Fruit fly (Drosophila melanogaster) whole organism, embryonic: Measurements from ENCODE around the gene DCTN6-p27.

ENCODE experiments used
- Atf6 ChIP-seq: fragments of 200-800 bp; sonication (Bioruptor generic); IDR thresholded peaks from 2 replicates; pipeline ENCODE4 v1.3.6; 2022; ENCODE audit warnings: missing biosample characterization, missing genetic modification characterization
- Awh ChIP-seq: fragments of 200-800 bp; sonication (Bioruptor generic); IDR thresholded peaks from 2 replicates; pipeline ENCODE4, ENCODE4 v1.3.6; 2022; ENCODE audit warnings: missing biosample characterization, missing genetic modification characterization
- Blimp-1 ChIP-seq: fragments of 200-800 bp; sonication (Bioruptor generic); optimal IDR thresholded peaks from 3 replicates; lab custom pipeline; 2018; ENCODE audit warnings: missing biosample characterization, missing genetic modification characterization, mild to moderate bottlenecking, moderate library complexity, missing genetic modification reagents
- BtbVII ChIP-seq: fragments of 200-800 bp; sonication (Bioruptor generic); optimal IDR thresholded peaks from 3 replicates; lab custom pipeline; 2017; ENCODE audit warnings: missing biosample characterization, mild to moderate bottlenecking, missing genetic modification characterization
- CG10959 ChIP-seq: fragments of 200-800 bp; sonication (Bioruptor generic); IDR thresholded peaks from 2 replicates; pipeline ENCODE4 v1.3.6; 2022; ENCODE audit warnings: missing biosample characterization, missing genetic modification characterization
- CG12155 ChIP-seq: fragments of 200-800 bp; sonication (Bioruptor generic); optimal IDR thresholded peaks from 3 replicates; lab custom pipeline; 2016; ENCODE audit warnings: missing biosample characterization, missing genetic modification characterization
- CG12391 ChIP-seq: fragments of 200-800 bp; sonication (Bioruptor generic); optimal IDR thresholded peaks from 3 replicates; lab custom pipeline; 2018; ENCODE audit warnings: missing biosample characterization, mild to moderate bottlenecking, missing genetic modification characterization, moderate library complexity
- CG14710 ChIP-seq: fragments of 200-800 bp; sonication (Bioruptor generic); optimal IDR thresholded peaks from 3 replicates; lab custom pipeline; 2019; ENCODE audit warnings: missing biosample characterization, mild to moderate bottlenecking, missing genetic modification characterization, moderate library complexity
- CG15601 ChIP-seq: fragments of 200-800 bp; sonication (Bioruptor generic); optimal IDR thresholded peaks from 3 replicates; lab custom pipeline; 2019; ENCODE audit warnings: missing biosample characterization, mild to moderate bottlenecking, missing genetic modification characterization, moderate library complexity
- CG16815 ChIP-seq: fragments of 200-800 bp; sonication (Bioruptor generic); optimal IDR thresholded peaks from 3 replicates; lab custom pipeline; 2017; ENCODE audit warnings: missing biosample characterization, mild to moderate bottlenecking, missing genetic modification characterization
- CG17385 ChIP-seq: fragments of 200-800 bp; sonication (Bioruptor generic); optimal IDR thresholded peaks from 3 replicates; lab custom pipeline; 2018; ENCODE audit warnings: missing biosample characterization, mild to moderate bottlenecking, missing genetic modification characterization
- CG18599 ChIP-seq: fragments of 200-800 bp; sonication (Bioruptor generic); optimal IDR thresholded peaks from 3 replicates; lab custom pipeline; 2017; ENCODE audit warnings: missing biosample characterization, missing genetic modification characterization, mild to moderate bottlenecking, moderate library complexity, missing genetic modification reagents
- CG2889 ChIP-seq: fragments of 200-800 bp; sonication (Bioruptor generic); IDR thresholded peaks from 3 replicates; pipeline ENCODE4 v1.3.6; 2022; ENCODE audit warnings: missing biosample characterization, missing genetic modification characterization
- CG33213 ChIP-seq: fragments of 200-800 bp; sonication (Bioruptor generic); optimal IDR thresholded peaks from 3 replicates; lab custom pipeline; 2016; ENCODE audit warnings: missing biosample characterization, missing genetic modification characterization
- CG3838 ChIP-seq: fragments of 200-800 bp; sonication (Bioruptor generic); optimal IDR thresholded peaks from 3 replicates; lab custom pipeline; 2016; ENCODE audit warnings: missing biosample characterization, missing genetic modification characterization
- CG5245 ChIP-seq: fragments of 200-800 bp; sonication (Bioruptor generic); optimal IDR thresholded peaks from 3 replicates; lab custom pipeline; 2016; ENCODE audit warnings: missing biosample characterization, missing genetic modification characterization
- CG6175 ChIP-seq: fragments of 200-800 bp; sonication (Bioruptor generic); IDR thresholded peaks from 3 replicates; pipeline ENCODE4 v1.3.6; 2022; ENCODE audit warnings: missing biosample characterization, missing genetic modification characterization
- CG6254 ChIP-seq: fragments of 200-800 bp; sonication (Bioruptor generic); optimal IDR thresholded peaks from 3 replicates; lab custom pipeline; 2017; ENCODE audit warnings: mild to moderate bottlenecking, missing biosample characterization, missing genetic modification reagents, missing genetic modification characterization
- CG7839 ChIP-seq: fragments of 200-800 bp; sonication (Bioruptor generic); optimal IDR thresholded peaks from 3 replicates; lab custom pipeline; 2018; ENCODE audit warnings: missing biosample characterization, mild to moderate bottlenecking, missing genetic modification characterization, moderate library complexity
- D19B ChIP-seq: fragments of 200-800 bp; sonication (Bioruptor generic); optimal IDR thresholded peaks from 2 replicates; lab custom pipeline; 2017; ENCODE audit warnings: missing biosample characterization, mild to moderate bottlenecking, missing genetic modification characterization
- Dek ChIP-seq: fragments of 200-800 bp; sonication (Bioruptor generic); optimal IDR thresholded peaks from 3 replicates; lab custom pipeline; 2019; ENCODE audit warnings: missing biosample characterization, mild to moderate bottlenecking, missing genetic modification characterization, moderate library complexity
- Dip2 ChIP-seq: fragments of 200-800 bp; sonication (Bioruptor generic); IDR thresholded peaks from 2 replicates; pipeline ENCODE4 v1.3.6; 2022; ENCODE audit warnings: missing biosample characterization, missing genetic modification characterization
- ERR ChIP-seq: fragments of 200-800 bp; sonication (Bioruptor generic); optimal IDR thresholded peaks from 2 replicates; lab custom pipeline; 2016; ENCODE audit warnings: missing biosample characterization, missing genetic modification characterization
- Eip74EF ChIP-seq, 2 experiments: fragments of 200-800 bp in 1 of 2; fragments of >200 bp in 1 of 2; sonication (Bioruptor generic) in 1 of 2; optimal IDR thresholded peaks; 2 replicates each; lab custom pipeline; 2017 to 2019; ENCODE audit warnings: missing biosample characterization in 2 of 2, missing genetic modification characterization in 2 of 2, mild to moderate bottlenecking in 1 of 2, moderate library complexity in 1 of 2
- H2.0 ChIP-seq: fragments of 200-800 bp; sonication (Bioruptor generic); IDR thresholded peaks from 2 replicates; pipeline ENCODE4 v1.3.6; 2022; ENCODE audit warnings: missing biosample characterization, missing genetic modification characterization
- Hmx ChIP-seq: fragments of 200-800 bp; sonication (Bioruptor generic); optimal IDR thresholded peaks from 2 replicates; lab custom pipeline; 2016; ENCODE audit warnings: missing biosample characterization, missing genetic modification characterization
- Hr3 ChIP-seq: fragments of 200-800 bp; sonication (Bioruptor generic); optimal IDR thresholded peaks from 3 replicates; lab custom pipeline; 2016; ENCODE audit warnings: missing biosample characterization, missing genetic modification characterization
- Kr ChIP-seq: fragments of 200-800 bp; sonication (Bioruptor generic); optimal IDR thresholded peaks from 2 replicates; lab custom pipeline; 2017; ENCODE audit warnings: missing biosample characterization, mild to moderate bottlenecking, missing genetic modification characterization
- Lpt ChIP-seq: fragments of >200 bp; optimal IDR thresholded peaks from 2 replicates; lab custom pipeline; 2018; ENCODE audit warnings: missing biosample characterization, missing genetic modification characterization
- NK7.1 ChIP-seq: fragments of 200-800 bp; sonication (Bioruptor generic); optimal IDR thresholded peaks from 3 replicates; lab custom pipeline; 2016; ENCODE audit warnings: missing biosample characterization, missing genetic modification characterization
- PHDP ChIP-seq: fragments of 200-800 bp; sonication (Bioruptor generic); optimal IDR thresholded peaks from 3 replicates; lab custom pipeline; 2018; ENCODE audit warnings: missing biosample characterization, mild to moderate bottlenecking, missing genetic modification characterization, moderate library complexity
- Ptx1 ChIP-seq: fragments of 200-800 bp; sonication (Bioruptor generic); IDR thresholded peaks from 2 replicates; pipeline ENCODE4 v1.3.6; 2022; ENCODE audit warnings: missing biosample characterization, missing genetic modification characterization
- Stat92E ChIP-seq, 3 experiments: fragments of >200 bp in 2 of 3; fragments of 200-800 bp in 1 of 3; sonication (Bioruptor generic) in 1 of 3; optimal IDR thresholded peaks; 2 replicates each; lab custom pipeline; 2017 to 2019; ENCODE audit warnings: missing biosample characterization in 3 of 3, missing genetic modification characterization in 3 of 3, mild to moderate bottlenecking in 1 of 3, moderate library complexity in 1 of 3
- YL-1 ChIP-seq: fragments of 200-800 bp; sonication (Bioruptor generic); optimal IDR thresholded peaks from 3 replicates; lab custom pipeline; 2017; ENCODE audit warnings: missing biosample characterization, mild to moderate bottlenecking, missing genetic modification characterization
- ab ChIP-seq: fragments of 200-800 bp; sonication (Bioruptor generic); optimal IDR thresholded peaks from 2 replicates; lab custom pipeline; 2016; ENCODE audit warnings: missing biosample characterization, missing genetic modification characterization
- ac ChIP-seq: fragments of 200-800 bp; sonication (Bioruptor generic); optimal IDR thresholded peaks from 3 replicates; lab custom pipeline; 2017; ENCODE audit warnings: missing biosample characterization, mild to moderate bottlenecking, missing genetic modification characterization
- bab2 ChIP-seq: fragments of 200-800 bp; sonication (Bioruptor generic); optimal IDR thresholded peaks from 2 replicates; lab custom pipeline; 2016; ENCODE audit warnings: missing biosample characterization, missing genetic modification characterization
- dm ChIP-seq: fragments of 200-800 bp; sonication (Bioruptor generic); optimal IDR thresholded peaks from 3 replicates; lab custom pipeline; 2016; ENCODE audit warnings: missing biosample characterization, missing genetic modification characterization
- dysf ChIP-seq: fragments of 200-800 bp; sonication (Bioruptor generic); IDR thresholded peaks from 3 replicates; pipeline ENCODE4 v1.3.6; 2022; ENCODE audit warnings: missing biosample characterization, missing genetic modification characterization
- en ChIP-seq: fragments of 200-800 bp; sonication (Bioruptor generic); optimal IDR thresholded peaks from 2 replicates; lab custom pipeline; 2016; ENCODE audit warnings: missing biosample characterization, missing genetic modification characterization
- esg ChIP-seq: fragments of 200-800 bp; sonication (Bioruptor generic); conservative IDR thresholded peaks from 2 replicates; pipeline ENCODE4 v1.3.6; 2022; ENCODE audit warnings: missing biosample characterization, missing genetic modification characterization
- fu2 ChIP-seq: fragments of 200-800 bp; sonication (Bioruptor generic); optimal IDR thresholded peaks from 2 replicates; lab custom pipeline; 2016; ENCODE audit warnings: missing biosample characterization, missing genetic modification characterization
- maf-S ChIP-seq: fragments of 200-800 bp; sonication (Bioruptor generic); optimal IDR thresholded peaks from 2 replicates; lab custom pipeline; 2016; ENCODE audit warnings: missing biosample characterization, missing genetic modification characterization
- pfk ChIP-seq: fragments of 200-800 bp; sonication (Bioruptor generic); optimal IDR thresholded peaks from 2 replicates; lab custom pipeline; 2018; ENCODE audit warnings: missing biosample characterization, mild to moderate bottlenecking, missing genetic modification characterization, moderate library complexity
- schlank ChIP-seq: fragments of 200-800 bp; sonication (Bioruptor generic); optimal IDR thresholded peaks from 2 replicates; lab custom pipeline; 2018; ENCODE audit warnings: missing biosample characterization, mild to moderate bottlenecking, missing genetic modification characterization
- ttk ChIP-seq: fragments of 200-800 bp; sonication (Bioruptor generic); IDR thresholded peaks from 2 replicates; pipeline ENCODE4 v2.1.2; 2022; ENCODE audit warnings: missing biosample characterization, missing genetic modification characterization
- vfl ChIP-seq: fragments of 200-800 bp; sonication (Bioruptor generic); optimal IDR thresholded peaks from 2 replicates; lab custom pipeline; 2016; ENCODE audit warnings: missing biosample characterization, missing genetic modification characterization
- vnd ChIP-seq: fragments of 200-800 bp; sonication (Bioruptor generic); IDR thresholded peaks from 3 replicates; pipeline ENCODE4 v1.3.6; 2022; ENCODE audit warnings: missing biosample characterization, missing genetic modification characterization; ENCODE audit not compliant: partially characterized antibody
- zen2 ChIP-seq: fragments of 200-800 bp; sonication (Bioruptor generic); IDR thresholded peaks from 3 replicates; pipeline ENCODE4 v1.3.6; 2022; ENCODE audit warnings: missing biosample characterization, missing genetic modification characterization; ENCODE audit not compliant: partially characterized antibody

Gene DCTN6-p27

DNA sequence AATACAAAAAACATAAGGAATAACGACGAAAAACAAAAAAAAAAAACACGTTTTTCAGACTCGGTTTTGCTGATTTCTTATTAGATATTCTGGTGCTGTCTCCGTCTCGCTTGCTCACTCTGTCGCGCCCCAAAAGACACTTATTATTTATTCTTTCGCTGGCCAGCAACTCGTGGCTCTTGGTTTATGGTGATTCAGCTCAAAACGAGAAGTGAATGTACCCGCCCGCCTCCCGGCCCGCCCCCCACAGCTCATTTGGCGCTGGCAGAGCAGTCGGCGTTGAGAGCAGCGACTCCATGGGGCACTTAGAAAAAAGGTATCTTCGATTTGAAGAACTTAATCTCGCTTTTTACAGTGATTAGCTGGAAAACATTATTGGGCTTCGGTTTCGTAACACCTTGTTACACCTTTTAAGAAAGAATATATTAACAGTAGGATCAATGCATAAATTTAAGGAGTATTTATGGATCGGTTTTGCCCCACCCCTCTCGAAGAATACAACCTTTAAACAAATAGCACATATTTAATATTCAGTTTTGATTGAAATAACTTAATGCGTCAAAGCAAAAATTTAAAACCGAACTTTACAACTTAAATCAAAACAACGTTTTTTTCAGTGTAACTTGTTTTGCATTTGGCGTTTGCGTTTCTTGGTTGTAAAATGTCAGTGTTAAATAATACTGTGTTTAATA is 9.5 kb downstream of the DCTN6-p27 start (continued):
- TF ChIP-seq CG12155 (GFP tag; lab: Kevin White, UChicago) (peak; percentile 68), D19B (GFP tag; lab: Kevin White, UChicago) (peak; percentile 72), Stat92E (GFP tag; optimal IDR thresholded peaks at IDR 0.05; lab: Kevin White, UChicago) (peak in 1 of 3 experiments; percentile 5), Lpt (GFP tag; lab: Kevin White, UChicago) (no peak), H2.0 (GFP tag; lab: Robert Waterston, UW) (no peak), Dip2 (GFP tag; lab: Robert Waterston, UW) (no peak), CG16815 (GFP tag; lab: Kevin White, UChicago) (peak; percentile 69), dysf (GFP tag; lab: Robert Waterston, UW) (peak; percentile 79), zen2 (GFP tag; lab: Robert Waterston, UW) (no peak), YL-1 (GFP tag; lab: Kevin White, UChicago) (peak; percentile 7), BtbVII (GFP tag; lab: Kevin White, UChicago) (peak; percentile 81), Blimp-1 (GFP tag; lab: Kevin White, UChicago) (peak; percentile 79), CG18599 (peak; percentile 76), ab (no peak), CG6175 (GFP tag; lab: Robert Waterston, UW) (no peak), CG2889 (GFP tag; lab: Robert Waterston, UW) (peak; percentile 57; the same call in 1 of the 3 replicates), NK7.1 (GFP tag; lab: Kevin White, UChicago) (peak; percentile 55), CG6254 (GFP tag; lab: Kevin White, UChicago) (peak; percentile 65), Eip74EF (GFP tag; optimal IDR thresholded peaks at IDR 0.05; lab: Kevin White, UChicago) (peak in 1 of 2 experiments; percentile 60), en (GFP tag; lab: Kevin White, UChicago) (peak; percentile 65), CG17385 (GFP tag; lab: Kevin White, UChicago) (peak; percentile 50), esg (GFP tag; lab: Robert Waterston, UW) (peak; percentile 50; the same call in 1 of the 2 replicates), Atf6 (GFP tag; lab: Robert Waterston, UW) (peak; percentile 72), ttk (GFP tag; lab: Robert Waterston, UW) (no peak), CG3838 (GFP tag; lab: Kevin White, UChicago) (no peak), ac (GFP tag; lab: Kevin White, UChicago) (no peak), CG14710 (peak; percentile 81), vfl (GFP tag; lab: Kevin White, UChicago) (no peak), CG5245 (GFP tag; lab: Kevin White, UChicago) (peak; percentile 36), Kr (GFP tag; lab: Kevin White, UChicago) (no peak), dm (peak; percentile 34), PHDP (tag; lab: Kevin White, UChicago) (peak; percentile 77), bab2 (GFP tag; lab: Kevin White, UChicago) (peak; percentile 59), fu2 (peak; percentile 44), Hmx (GFP tag; lab: Kevin White, UChicago) (peak; percentile 41), Hr3 (GFP tag; lab: Kevin White, UChicago) (peak; percentile 54), Ptx1 (GFP tag; lab: Robert Waterston, UW) (peak; percentile 29; the same call in 1 of the 2 replicates), CG12391 (tag; lab: Kevin White, UChicago) (peak; percentile 78), ERR (GFP tag; lab: Kevin White, UChicago) (peak; percentile 59), Awh (GFP tag; lab: Robert Waterston, UW) (no peak), pfk (GFP tag; lab: Kevin White, UChicago) (no peak), CG10959 (GFP tag; lab: Robert Waterston, UW) (no peak), vnd (GFP tag; lab: Robert Waterston, UW) (no peak), schlank (tag; lab: Kevin White, UChicago) (peak; percentile 37), CG15601 (tag; lab: Kevin White, UChicago) (peak; percentile 74), Dek (tag; lab: Kevin White, UChicago) (peak; percentile 61), maf-S (GFP tag; lab: Kevin White, UChicago) (peak; percentile 56), CG33213 (GFP tag; lab: Kevin White, UChicago) (peak; percentile 53), CG7839 (tag; lab: Kevin White, UChicago) (peak; percentile 86)
